Worm (Caenorhabditis elegans): ENCODE measurements around the gene egli-1.

- TF ChIP-seq lin-38 (GFP tag; IDR thresholded peaks at IDR 0.05): no peak
- TF ChIP-seq F44E2.7 (GFP tag; IDR thresholded peaks at IDR 0.05): no peak
- no peak for TF ChIP-seq pha-4 (GFP tag; IDR thresholded peaks at IDR 0.05)
- no peak for TF ChIP-seq pha-4 (tag; optimal IDR thresholded peaks at IDR 0.05)
- TF ChIP-seq egl-27 (tag; optimal IDR thresholded peaks at IDR 0.05): no peak
- TF ChIP-seq ZK546.5 (tag; optimal IDR thresholded peaks at IDR 0.05): no peak
- no peak for TF ChIP-seq attf-4 (tag; optimal IDR thresholded peaks at IDR 0.05)
- no peak for TF ChIP-seq pqm-1 (tag; optimal IDR thresholded peaks at IDR 0.05)
- TF ChIP-seq F49E8.2 (tag; optimal IDR thresholded peaks at IDR 0.05; ENCODE audit: borderline replicate concordance): no peak
Observed at ce11 chrII:9343955-9344354, 20.2 kb downstream of the egli-1 start.
